Fruit fly (Drosophila melanogaster) whole organism, prepupa: ENCODE data around the gene CG14818.

ENCODE experiments used
- Blimp-1 ChIP-seq: fragments of 200-800 bp; sonication (Bioruptor generic); optimal IDR thresholded peaks from 3 replicates; lab custom pipeline; 2017; ENCODE audit warnings: missing biosample characterization, missing genetic modification characterization, mild to moderate bottlenecking, moderate library complexity, missing genetic modification reagents
- CG10631 ChIP-seq: fragments of 200-800 bp; sonication (Bioruptor generic); optimal IDR thresholded peaks from 2 replicates; lab custom pipeline; 2016; ENCODE audit warnings: missing biosample characterization, missing genetic modification characterization
- CG10669 ChIP-seq: fragments of 200-800 bp; sonication (Bioruptor generic); optimal IDR thresholded peaks from 3 replicates; lab custom pipeline; 2018; ENCODE audit warnings: missing biosample characterization, mild to moderate bottlenecking, missing genetic modification characterization, moderate library complexity
- CG11294 ChIP-seq: fragments of 200-800 bp; sonication (Bioruptor generic); IDR thresholded peaks from 2 replicates; pipeline ENCODE4 v1.3.6; 2022; ENCODE audit warnings: missing biosample characterization, missing genetic modification characterization
- CG11762 ChIP-seq: fragments of 200-800 bp; sonication (Bioruptor generic); optimal IDR thresholded peaks from 3 replicates; lab custom pipeline; 2016; ENCODE audit warnings: missing biosample characterization, missing genetic modification characterization; ENCODE audit not compliant: insufficient read depth
- CG11902 ChIP-seq: fragments of 200-800 bp; sonication (Bioruptor generic); optimal IDR thresholded peaks from 3 replicates; lab custom pipeline; 2016; ENCODE audit warnings: missing biosample characterization, missing genetic modification characterization
- CG15336 ChIP-seq: fragments of 200-800 bp; sonication (Bioruptor generic); IDR thresholded peaks from 2 replicates; pipeline ENCODE4 v1.3.6; 2022; ENCODE audit warnings: missing biosample characterization, missing genetic modification characterization
- CG1621 ChIP-seq: fragments of 200-800 bp; sonication (Bioruptor generic); optimal IDR thresholded peaks from 3 replicates; lab custom pipeline; 2018; ENCODE audit warnings: missing biosample characterization, mild to moderate bottlenecking, missing genetic modification characterization
- CG3032 ChIP-seq: fragments of 200-800 bp; optimal IDR thresholded peaks from 2 replicates; lab custom pipeline; 2019; ENCODE audit warnings: missing biosample characterization, mild to moderate bottlenecking, missing genetic modification characterization, moderate library complexity
- CG31627 ChIP-seq: fragments of 200-800 bp; sonication (Bioruptor generic); optimal IDR thresholded peaks from 3 replicates; lab custom pipeline; 2016; ENCODE audit warnings: missing biosample characterization, missing genetic modification characterization
- CG32006 ChIP-seq: fragments of 200-800 bp; sonication (Bioruptor generic); optimal IDR thresholded peaks from 3 replicates; lab custom pipeline; 2017; ENCODE audit warnings: missing biosample characterization, mild to moderate bottlenecking, missing genetic modification characterization
- CG34406 ChIP-seq: fragments of 200-800 bp; sonication (Bioruptor generic); optimal IDR thresholded peaks from 3 replicates; lab custom pipeline; 2016; ENCODE audit warnings: missing biosample characterization, missing genetic modification characterization
- CG3919 ChIP-seq: fragments of 200-800 bp; sonication (Bioruptor generic); optimal IDR thresholded peaks from 3 replicates; lab custom pipeline; 2016; ENCODE audit warnings: missing biosample characterization, missing genetic modification characterization
- CG4318 ChIP-seq: fragments of 200-800 bp; sonication (Bioruptor generic); optimal IDR thresholded peaks from 3 replicates; lab custom pipeline; 2017; ENCODE audit warnings: missing biosample characterization, mild to moderate bottlenecking, missing genetic modification characterization
- CG6276 ChIP-seq: fragments of 200-800 bp; sonication (Bioruptor generic); optimal IDR thresholded peaks from 2 replicates; lab custom pipeline; 2017; ENCODE audit warnings: missing biosample characterization, mild to moderate bottlenecking, missing genetic modification characterization
- CG6792 ChIP-seq: fragments of 200-800 bp; sonication (Bioruptor generic); optimal IDR thresholded peaks from 3 replicates; lab custom pipeline; 2016; ENCODE audit warnings: missing biosample characterization, missing genetic modification characterization
- CG6808 ChIP-seq: fragments of 200-800 bp; sonication (Bioruptor generic); optimal IDR thresholded peaks from 3 replicates; lab custom pipeline; 2017; ENCODE audit warnings: missing biosample characterization, missing genetic modification characterization, mild to moderate bottlenecking, moderate library complexity, missing genetic modification reagents
- CG6854 ChIP-seq: fragments of 200-800 bp; sonication (Bioruptor generic); optimal IDR thresholded peaks from 2 replicates; lab custom pipeline; 2017; ENCODE audit warnings: missing biosample characterization, mild to moderate bottlenecking, missing genetic modification characterization
- CG7368 ChIP-seq: fragments of 200-800 bp; sonication (Bioruptor generic); optimal IDR thresholded peaks from 3 replicates; lab custom pipeline; 2016; ENCODE audit warnings: missing biosample characterization, missing genetic modification characterization
- CG8119 ChIP-seq: fragments of 200-800 bp; sonication (Bioruptor generic); IDR thresholded peaks from 3 replicates; pipeline ENCODE4 v1.3.6; 2022; ENCODE audit warnings: missing biosample characterization, missing genetic modification characterization
- CG8632 ChIP-seq: fragments of 200-800 bp; sonication (Bioruptor generic); optimal IDR thresholded peaks from 3 replicates; lab custom pipeline; 2016; ENCODE audit warnings: missing biosample characterization, missing genetic modification characterization
- CG9139 ChIP-seq: fragments of 200-800 bp; sonication (Bioruptor generic); optimal IDR thresholded peaks from 3 replicates; lab custom pipeline; 2017; ENCODE audit warnings: missing biosample characterization, mild to moderate bottlenecking, missing genetic modification characterization
- Eip75B ChIP-seq: fragments of 200-800 bp; sonication (Bioruptor generic); optimal IDR thresholded peaks from 3 replicates; lab custom pipeline; 2016; ENCODE audit warnings: missing biosample characterization, missing genetic modification characterization
- Eip78C ChIP-seq: fragments of 200-800 bp; sonication (Bioruptor generic); peaks from one replicate; lab custom pipeline; 2016; ENCODE audit warnings: missing biosample characterization, missing genetic modification characterization
- Eip93F ChIP-seq: fragments of 200-800 bp; sonication (Bioruptor generic); optimal IDR thresholded peaks from 2 replicates; lab custom pipeline; 2016; ENCODE audit warnings: missing biosample characterization, mild to moderate bottlenecking, missing genetic modification characterization
- Ets21C ChIP-seq: fragments of 200-800 bp; sonication (Bioruptor generic); optimal IDR thresholded peaks from 3 replicates; lab custom pipeline; 2016; ENCODE audit warnings: missing biosample characterization, missing genetic modification characterization
- Gug ChIP-seq: fragments of 200-800 bp; sonication (Bioruptor generic); IDR thresholded peaks from 2 replicates; pipeline ENCODE4 v1.3.6; 2022; ENCODE audit warnings: missing biosample characterization, missing genetic modification characterization
- Hr38 ChIP-seq: sonication (Bioruptor generic); optimal IDR thresholded peaks from 2 replicates; lab custom pipeline; 2016; ENCODE audit warnings: missing biosample characterization, missing genetic modification characterization
- Hr39 ChIP-seq: fragments of 200-800 bp; sonication (Bioruptor generic); optimal IDR thresholded peaks from 2 replicates; lab custom pipeline; 2016; ENCODE audit warnings: missing biosample characterization, missing genetic modification characterization
- Hr4 ChIP-seq: fragments of 200-800 bp; sonication (Bioruptor generic); optimal IDR thresholded peaks from 3 replicates; lab custom pipeline; 2016; ENCODE audit warnings: missing biosample characterization, missing genetic modification characterization
- Lpt ChIP-seq: fragments of 200-800 bp; sonication (Bioruptor generic); optimal IDR thresholded peaks from 3 replicates; lab custom pipeline; 2016; ENCODE audit warnings: missing biosample characterization, missing genetic modification characterization
- Met ChIP-seq: fragments of 200-800 bp; sonication (Bioruptor generic); optimal IDR thresholded peaks from 3 replicates; lab custom pipeline; 2016; ENCODE audit warnings: missing biosample characterization, missing genetic modification characterization
- OdsH ChIP-seq: fragments of 200-800 bp; sonication (Bioruptor generic); optimal IDR thresholded peaks from 3 replicates; lab custom pipeline; 2016; ENCODE audit warnings: missing biosample characterization, missing genetic modification characterization
- Smox ChIP-seq: fragments of 200-800 bp; sonication (Bioruptor generic); optimal IDR thresholded peaks from 3 replicates; lab custom pipeline; 2016; ENCODE audit warnings: missing biosample characterization, missing genetic modification characterization
- Sox102F ChIP-seq: fragments of 200-800 bp; sonication (Bioruptor generic); optimal IDR thresholded peaks from 2 replicates; lab custom pipeline; 2016; ENCODE audit warnings: missing biosample characterization, mild to moderate bottlenecking, missing genetic modification characterization
- Sox14 ChIP-seq: fragments of 200-800 bp; sonication (Bioruptor generic); optimal IDR thresholded peaks from 3 replicates; lab custom pipeline; 2016; ENCODE audit warnings: missing biosample characterization, missing genetic modification characterization
- achi ChIP-seq: fragments of 200-800 bp; sonication (Bioruptor generic); optimal IDR thresholded peaks from 3 replicates; lab custom pipeline; 2016; ENCODE audit warnings: missing biosample characterization, missing genetic modification characterization
- acj6 ChIP-seq: fragments of 200-800 bp; sonication (Bioruptor generic); optimal IDR thresholded peaks from 3 replicates; lab custom pipeline; 2016; ENCODE audit warnings: missing biosample characterization, missing genetic modification characterization
- cyc ChIP-seq: fragments of 200-800 bp; sonication (Bioruptor generic); optimal IDR thresholded peaks from 3 replicates; lab custom pipeline; 2016; ENCODE audit warnings: missing biosample characterization, missing genetic modification characterization
- dac ChIP-seq: fragments of 200-800 bp; sonication (Bioruptor generic); optimal IDR thresholded peaks from 2 replicates; lab custom pipeline; 2017; ENCODE audit warnings: missing biosample characterization, mild to moderate bottlenecking, missing genetic modification characterization
- dsx ChIP-seq: fragments of 200-800 bp; optimal IDR thresholded peaks from 3 replicates; lab custom pipeline; 2019; ENCODE audit warnings: missing biosample characterization, mild to moderate bottlenecking, missing genetic modification characterization, moderate library complexity; ENCODE audit not compliant: poor library complexity, severe bottlenecking
- eg ChIP-seq: fragments of 200-800 bp; sonication (Bioruptor generic); IDR thresholded peaks from 3 replicates; pipeline ENCODE4 v1.3.6; 2022; ENCODE audit warnings: missing biosample characterization, missing genetic modification characterization
- fd59A ChIP-seq: fragments of 200-800 bp; sonication (Bioruptor generic); optimal IDR thresholded peaks from 2 replicates; lab custom pipeline; 2017; ENCODE audit warnings: missing biosample characterization, mild to moderate bottlenecking, missing genetic modification characterization, missing genetic modification reagents
- fd85E ChIP-seq: fragments of 200-800 bp; sonication (Bioruptor generic); optimal IDR thresholded peaks from 3 replicates; lab custom pipeline; 2016; ENCODE audit warnings: missing biosample characterization, missing genetic modification characterization
- fkh ChIP-seq: fragments of 200-800 bp; sonication (Bioruptor generic); optimal IDR thresholded peaks from 3 replicates; lab custom pipeline; 2017; ENCODE audit warnings: missing biosample characterization, mild to moderate bottlenecking, missing genetic modification characterization, moderate library complexity
- net ChIP-seq: fragments of 200-800 bp; sonication (Bioruptor generic); optimal IDR thresholded peaks from 3 replicates; lab custom pipeline; 2016; ENCODE audit warnings: missing biosample characterization, missing genetic modification characterization
- pdm3 ChIP-seq: fragments of 200-800 bp; sonication (Bioruptor generic); optimal IDR thresholded peaks from 3 replicates; lab custom pipeline; 2016; ENCODE audit warnings: missing biosample characterization, missing genetic modification characterization
- salr ChIP-seq, 2 experiments: fragments of 200-800 bp; sonication (Bioruptor generic); optimal IDR thresholded peaks; 3 replicates each; lab custom pipeline; 2016 to 2018; ENCODE audit warnings: missing biosample characterization in 2 of 2, missing genetic modification characterization in 2 of 2, mild to moderate bottlenecking in 1 of 2
- spab ChIP-seq: fragments of 200-800 bp; sonication (Bioruptor generic); optimal IDR thresholded peaks from 2 replicates; lab custom pipeline; 2017; ENCODE audit warnings: missing biosample characterization, mild to moderate bottlenecking, missing genetic modification characterization, missing genetic modification reagents
- ss ChIP-seq, 2 experiments: fragments of 200-800 bp; sonication (Bioruptor generic); optimal IDR thresholded peaks; 2 replicates in 1 of 2; 3 replicates in 1 of 2; lab custom pipeline; 2017 to 2018; ENCODE audit warnings: mild to moderate bottlenecking in 2 of 2, missing biosample characterization in 2 of 2, missing genetic modification characterization in 2 of 2, moderate library complexity in 1 of 2
- svp ChIP-seq: fragments of 200-800 bp; sonication (Bioruptor generic); peaks from one replicate; lab custom pipeline; 2016; ENCODE audit warnings: missing biosample characterization, missing genetic modification characterization
- topi ChIP-seq: fragments of 200-800 bp; sonication (Bioruptor generic); optimal IDR thresholded peaks from 3 replicates; lab custom pipeline; 2016; ENCODE audit warnings: missing biosample characterization, missing genetic modification characterization
- vri ChIP-seq: fragments of 200-800 bp; sonication (Bioruptor generic); optimal IDR thresholded peaks from 3 replicates; lab custom pipeline; 2016; ENCODE audit warnings: missing biosample characterization, mild to moderate bottlenecking, missing genetic modification characterization

The CG14818 gene

DNA sequence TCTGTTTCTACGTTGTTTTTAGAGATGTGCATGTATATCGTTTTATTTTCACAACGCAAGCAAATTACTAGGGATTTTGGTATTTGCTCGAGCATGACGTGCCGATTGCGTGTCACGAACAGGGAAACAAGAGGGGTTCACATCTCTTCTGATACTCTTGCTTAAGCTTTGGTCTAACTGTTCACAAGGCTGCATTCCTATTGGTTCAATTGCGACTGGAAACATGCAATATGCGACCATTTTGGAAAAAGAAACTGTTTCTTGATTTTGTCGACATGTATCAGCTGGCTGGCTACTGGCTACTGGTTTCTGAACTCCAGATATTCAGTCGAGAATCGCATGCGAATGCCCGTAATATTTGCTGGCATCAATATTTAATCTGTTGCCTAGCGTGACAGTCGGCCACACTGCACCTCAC is 574 bp upstream of the CG14818 start, which contains the start of gene Coa8:
Gene Coa8, plus strand, starts transcription at position 144 of the 418 bp plus-strand sequence.
- TF ChIP-seq fd85E (GFP tag; lab: Kevin White, UChicago) (no peak), CG31627 (GFP tag; lab: Kevin White, UChicago) (peak; percentile 41), pdm3 (GFP tag; lab: Kevin White, UChicago) (no peak), Gug (GFP tag; lab: Robert Waterston, UW) (0 out of 2 replicates have a peak, but pooled peaks have one; percentile 29), CG34406 (no peak), CG6854 (GFP tag; lab: Kevin White, UChicago) (no peak), CG11762 (GFP tag; lab: Kevin White, UChicago) (no peak), Hr39 (GFP tag; lab: Kevin White, UChicago) (peak; percentile 54), fd59A (GFP tag; lab: Kevin White, UChicago) (no peak), vri (GFP tag; lab: Kevin White, UChicago) (no peak), Smox (GFP tag; lab: Kevin White, UChicago) (peak; percentile 33), ss (GFP tag; optimal IDR thresholded peaks at IDR 0.05; lab: Kevin White, UChicago) (no peak), CG11902 (GFP tag; lab: Kevin White, UChicago) (no peak), CG3919 (peak; percentile 40), dac (GFP tag; lab: Kevin White, UChicago) (no peak), CG6792 (GFP tag; lab: Kevin White, UChicago) (peak; percentile 7), CG10669 (no peak), Met (GFP tag; lab: Kevin White, UChicago) (no peak), net (GFP tag; lab: Kevin White, UChicago) (no peak), Hr4 (GFP tag; lab: Kevin White, UChicago) (no peak), CG6276 (GFP tag; lab: Kevin White, UChicago) (no peak), Ets21C (peak; percentile 2), CG4318 (GFP tag; lab: Kevin White, UChicago) (no peak), Lpt (GFP tag; lab: Kevin White, UChicago) (no peak), CG8119 (GFP tag; lab: Robert Waterston, UW) (no peak), Eip93F (GFP tag; lab: Kevin White, UChicago) (no peak), svp (peak; percentile 14), CG6808 (GFP tag; lab: Kevin White, UChicago) (no peak), CG32006 (GFP tag; lab: Kevin White, UChicago) (peak; percentile 33), Hr38 (GFP tag; lab: Kevin White, UChicago) (no peak), Eip75B (no peak), Eip78C (GFP tag; lab: Kevin White, UChicago) (peak; percentile 70), CG3032 (tag; lab: Kevin White, UChicago) (peak; percentile 48), fkh (no peak), Sox14 (GFP tag; lab: Kevin White, UChicago) (peak; percentile 40), CG11294 (GFP tag; lab: Robert Waterston, UW) (0 out of 2 replicates have a peak, but pooled peaks have one; percentile 29), spab (GFP tag; lab: Kevin White, UChicago) (no peak), Sox102F (GFP tag; lab: Kevin White, UChicago) (no peak), eg (GFP tag; lab: Robert Waterston, UW) (peak; percentile 59; the same call in 2 of the 3 replicates), CG15336 (GFP tag; lab: Robert Waterston, UW) (no peak), Blimp-1 (GFP tag; lab: Kevin White, UChicago) (no peak), cyc (GFP tag; lab: Kevin White, UChicago) (peak; percentile 43), salr (GFP tag; optimal IDR thresholded peaks at IDR 0.05; lab: Kevin White, UChicago) (no peak), dsx (GFP tag; lab: Kevin White, UChicago) (no peak), acj6 (peak; percentile 45), CG8632 (no peak), achi (GFP tag; lab: Kevin White, UChicago) (peak; percentile 25), CG1621 (tag; lab: Kevin White, UChicago) (no peak), CG9139 (GFP tag; lab: Kevin White, UChicago) (no peak), OdsH (GFP tag; lab: Kevin White, UChicago) (no peak), CG7368 (GFP tag; lab: Kevin White, UChicago) (no peak), CG10631 (GFP tag; lab: Kevin White, UChicago) (no peak), topi (GFP tag; lab: Kevin White, UChicago) (peak; percentile 43)
